Worm (Caenorhabditis elegans): ENCODE data around the gene swsn-6.

- TF ChIP-seq ref-1 (GFP tag; conservative IDR thresholded peaks at IDR 0.05) (no peak), flt-1 (GFP tag; IDR thresholded peaks at IDR 0.05) (no peak), med-1 (GFP tag; optimal IDR thresholded peaks at IDR 0.05; ENCODE audit: insufficient read depth) (no peak), ztf-29 (GFP tag; IDR thresholded peaks at IDR 0.05) (no peak), T22C8.4 (GFP tag; IDR thresholded peaks at IDR 0.05) (no peak), tab-1 (GFP tag; IDR thresholded peaks at IDR 0.05) (no peak), cog-1 (tag; optimal IDR thresholded peaks at IDR 0.05) (no peak), ztf-23 (GFP tag; IDR thresholded peaks at IDR 0.05) (no peak)
Observed at ce11 chrIV:5385020-5385419, 9.8 kb upstream of the swsn-6 start, which contains the start of gene F41H10.12.

Measured in whole organism, midembryonic.